Fruit fly (Drosophila melanogaster): Measurements from ENCODE around the gene CIAPIN1.

Gene CIAPIN1

dm6 chr2L:15060580-15061005, 21.9 kb upstream of the CIAPIN1 start, which contains the start of gene TfIIS (continued):
- peak; percentile 48 for TF ChIP-seq mam (GFP tag; optimal IDR thresholded peaks at IDR 0.05)
- no peak for TF ChIP-seq gsb-n (tag; optimal IDR thresholded peaks at IDR 0.05)
- peak; percentile 67 for TF ChIP-seq Sry-δ (GFP tag; optimal IDR thresholded peaks at IDR 0.05)
- peak; percentile 14; the same call in 1 of the 2 replicates for TF ChIP-seq inv (GFP tag; IDR thresholded peaks at IDR 0.05; ENCODE audit: partially characterized antibody)
- peak; percentile 72 for TF ChIP-seq CG3847 (GFP tag; IDR thresholded peaks at IDR 0.05)
- TF ChIP-seq salm (tag; optimal IDR thresholded peaks at IDR 0.05) = no peak
- TF ChIP-seq Deaf1 (tag; optimal IDR thresholded peaks at IDR 0.05) = no peak
- peak; percentile 55; the same call in 1 of the 3 replicates for TF ChIP-seq CG2199 (GFP tag; IDR thresholded peaks at IDR 0.05)
- TF ChIP-seq jumu (GFP tag; optimal IDR thresholded peaks at IDR 0.05) = peak; percentile 42
- TF ChIP-seq her (GFP tag; optimal IDR thresholded peaks at IDR 0.05) = peak; percentile 23
- TF ChIP-seq Hr51 (GFP tag; optimal IDR thresholded peaks at IDR 0.05) = peak; percentile 37 to 45
- no peak for TF ChIP-seq Fer3 (tag; optimal IDR thresholded peaks at IDR 0.05)
- TF ChIP-seq nom (GFP tag; optimal IDR thresholded peaks at IDR 0.05) = peak; percentile 28
- peak; percentile 62 for TF ChIP-seq Opbp (GFP tag; IDR thresholded peaks at IDR 0.05; ENCODE audit: partially characterized antibody)
- no peak for TF ChIP-seq scrt (GFP tag; optimal IDR thresholded peaks at IDR 0.05)
- peak; percentile 96 for TF ChIP-seq stwl (tag; optimal IDR thresholded peaks at IDR 0.05)
- peak; percentile 74 for TF ChIP-seq Hmr (GFP tag; optimal IDR thresholded peaks at IDR 0.05)
- TF ChIP-seq CG10366 (GFP tag; IDR thresholded peaks at IDR 0.05) = no peak
- no peak for TF ChIP-seq BtbVII (GFP tag; optimal IDR thresholded peaks at IDR 0.05)
- peak; percentile 32 for TF ChIP-seq gro (GFP tag; optimal IDR thresholded peaks at IDR 0.05)
- TF ChIP-seq Med (GFP tag) = peak; percentile 85
- TF ChIP-seq ERR (GFP tag; optimal IDR thresholded peaks at IDR 0.05) = peak; percentile 3
- peak; percentile 54 for TF ChIP-seq Dref (GFP tag; IDR thresholded peaks at IDR 0.05)
- TF ChIP-seq CG6765 (GFP tag; optimal IDR thresholded peaks at IDR 0.05) = no peak
- 0 out of 3 replicates have a peak, but pooled peaks have one; percentile 12 for TF ChIP-seq Dbx (GFP tag; IDR thresholded peaks at IDR 0.05)
- TF ChIP-seq CG9932 (GFP tag; IDR thresholded peaks at IDR 0.05) = peak; percentile 50
- TF ChIP-seq Myb (GFP tag; optimal IDR thresholded peaks at IDR 0.05) = peak; percentile 87
- peak; percentile 67 for TF ChIP-seq sqz (GFP tag; optimal IDR thresholded peaks at IDR 0.05)
- peak; percentile 69 for TF ChIP-seq BEAF-32 (GFP tag; optimal IDR thresholded peaks at IDR 0.05)
- no peak for TF ChIP-seq Gug (GFP tag; IDR thresholded peaks at IDR 0.05)
- TF ChIP-seq CG8478 (optimal IDR thresholded peaks at IDR 0.05) = peak; percentile 79
- TF ChIP-seq Scr (GFP tag; IDR thresholded peaks at IDR 0.05; ENCODE audit: partially characterized antibody) = peak; percentile 46; the same call in 1 of the 2 replicates
- TF ChIP-seq CG3281 (GFP tag; optimal IDR thresholded peaks at IDR 0.05) = no peak
- TF ChIP-seq CG9727 (GFP tag; optimal IDR thresholded peaks at IDR 0.05) = no peak
- TF ChIP-seq az2 (GFP tag; optimal IDR thresholded peaks at IDR 0.05) = no peak
- TF ChIP-seq Dll (GFP tag; IDR thresholded peaks at IDR 0.05; ENCODE audit: partially characterized antibody) = 0 out of 4 replicates have a peak, but pooled peaks have one; percentile 13
- TF ChIP-seq CG14860 (GFP tag; IDR thresholded peaks at IDR 0.05; ENCODE audit: partially characterized antibody) = no peak
- TF ChIP-seq HLH4C (GFP tag; IDR thresholded peaks at IDR 0.05; ENCODE audit: partially characterized antibody) = no peak
- TF ChIP-seq Pdp1 (GFP tag; optimal IDR thresholded peaks at IDR 0.05) = peak in 1 of 2 experiments; percentile 49
- TF ChIP-seq Camta (GFP tag; optimal IDR thresholded peaks at IDR 0.05) = no peak
- TF ChIP-seq CG18599 (GFP tag; optimal IDR thresholded peaks at IDR 0.05) = no peak
- peak; percentile 54 for TF ChIP-seq Rfx (GFP tag; IDR thresholded peaks at IDR 0.05)
- TF ChIP-seq gfzf (GFP tag; optimal IDR thresholded peaks at IDR 0.05) = peak; percentile 99
- no peak for TF ChIP-seq sens-2 (GFP tag; IDR thresholded peaks at IDR 0.05)
- TF ChIP-seq cato (GFP tag; optimal IDR thresholded peaks at IDR 0.05; ENCODE audit: borderline replicate concordance) = no peak
- no peak for TF ChIP-seq sr (GFP tag; IDR thresholded peaks at IDR 0.05)
- TF ChIP-seq Meics (GFP tag; optimal IDR thresholded peaks at IDR 0.05) = no peak
- peak; percentile 54; the same call in 2 of the 3 replicates for TF ChIP-seq CG34422 (GFP tag; IDR thresholded peaks at IDR 0.05)
- no peak for TF ChIP-seq ab (GFP tag; optimal IDR thresholded peaks at IDR 0.05)
- peak; percentile 27 for TF ChIP-seq wek (GFP tag; optimal IDR thresholded peaks at IDR 0.05)
